Worm (Caenorhabditis elegans) whole organism, L1 larva: ENCODE results near the gene sop-2.

Experiments used
- C04F5.9 ChIP-seq: sonication (generic microtip); optimal IDR thresholded peaks from 2 replicates; lab custom pipeline; 2016; ENCODE audit warnings: missing genetic modification characterization, missing compliant biosample characterization
- C16A3.4 ChIP-seq: fragments of 150-350 bp; optimal IDR thresholded peaks from 2 replicates; lab custom pipeline; 2014; ENCODE audit warnings: missing biosample characterization, missing genetic modification characterization
- C34B4.2 ChIP-seq: sonication (generic microtip); optimal IDR thresholded peaks from 2 replicates; lab custom pipeline; 2017; ENCODE audit warnings: mild to moderate bottlenecking, missing genetic modification characterization, missing compliant biosample characterization
- F16B12.6 ChIP-seq: fragments of 150-350 bp; optimal IDR thresholded peaks from 2 replicates; lab custom pipeline; 2014; ENCODE audit warnings: missing biosample characterization, missing genetic modification characterization
- Y116A8C.19 ChIP-seq: sonication (generic microtip); optimal IDR thresholded peaks from 2 replicates; lab custom pipeline; 2016; ENCODE audit warnings: missing compliant biosample characterization, missing genetic modification characterization, borderline replicate concordance
- alr-1 ChIP-seq: fragments of 200-800 bp; sonication (Bioruptor generic); optimal IDR thresholded peaks from 2 replicates; lab custom pipeline; 2018; ENCODE audit warnings: borderline replicate concordance, mild to moderate bottlenecking, missing genetic modification characterization, missing compliant biosample characterization
- aly-2 ChIP-seq: fragments of 150-350 bp; optimal IDR thresholded peaks from 2 replicates; lab custom pipeline; 2014; ENCODE audit warnings: missing biosample characterization, missing genetic modification characterization
- ceh-63 ChIP-seq: fragments of 200-800 bp; sonication (Bioruptor generic); optimal IDR thresholded peaks from 2 replicates; lab custom pipeline; 2018; ENCODE audit warnings: mild to moderate bottlenecking, missing genetic modification characterization, missing compliant biosample characterization
- ceh-82 ChIP-seq, 3 experiments: fragments of 150-350 bp in 1 of 3; sonication (generic microtip) in 2 of 3; optimal IDR thresholded peaks; 2 replicates each; lab custom pipeline; 2014 to 2017; ENCODE audit warnings: missing biosample characterization in 3 of 3, missing genetic modification characterization in 3 of 3
- ceh-88 ChIP-seq: fragments of 200-800 bp; sonication (Bioruptor generic); IDR thresholded peaks from 2 replicates; pipeline ENCODE4 v1.3.6; 2022; ENCODE audit warnings: missing genetic modification characterization, missing compliant biosample characterization
- dpl-1 ChIP-seq, 3 experiments: fragments of 150-350 bp in 2 of 3; sonication (generic microtip) in 1 of 3; optimal IDR thresholded peaks; 2 replicates each; lab custom pipeline; 2014 to 2017; ENCODE audit warnings: missing biosample characterization in 3 of 3, missing genetic modification characterization in 3 of 3, missing genetic modification reagents in 3 of 3
- efl-3 ChIP-seq: fragments of 200-800 bp; sonication (Bioruptor generic); optimal IDR thresholded peaks from 2 replicates; lab custom pipeline; 2018; ENCODE audit warnings: mild to moderate bottlenecking, missing genetic modification characterization, missing compliant biosample characterization
- elt-3 ChIP-seq, 6 experiments: fragments of 150-350 bp in 1 of 6; sonication (generic microtip); optimal IDR thresholded peaks; 2 replicates each; lab custom pipeline; 2017 to 2018; ENCODE audit warnings: missing biosample characterization in 6 of 6, missing genetic modification characterization in 6 of 6, inconsistent platforms in 1 of 6
- ets-5 ChIP-seq: fragments of 200-800 bp; sonication (Bioruptor generic); IDR thresholded peaks from 2 replicates; pipeline ENCODE4 v1.3.6; 2022; ENCODE audit warnings: missing genetic modification characterization, missing compliant biosample characterization
- fkh-10 ChIP-seq: sonication (generic microtip); optimal IDR thresholded peaks from 2 replicates; lab custom pipeline; 2017; ENCODE audit warnings: missing biosample characterization, missing genetic modification reagents, missing genetic modification characterization
- fkh-4 ChIP-seq: sonication (generic microtip); optimal IDR thresholded peaks from 2 replicates; lab custom pipeline; 2016; ENCODE audit warnings: missing compliant biosample characterization, missing genetic modification characterization, borderline replicate concordance
- fkh-8 ChIP-seq: sonication (generic microtip); optimal IDR thresholded peaks from 2 replicates; lab custom pipeline; 2016; ENCODE audit warnings: mild to moderate bottlenecking, missing genetic modification characterization, missing compliant biosample characterization
- fos-1 ChIP-seq: fragments of 150-350 bp; optimal IDR thresholded peaks from 2 replicates; lab custom pipeline; 2014; ENCODE audit warnings: missing biosample characterization, missing genetic modification characterization
- grh-1 ChIP-seq: fragments of 200-800 bp; sonication (Bioruptor generic); IDR thresholded peaks from 2 replicates; pipeline ENCODE4 v1.3.6; 2022; ENCODE audit warnings: missing genetic modification reagents, missing genetic modification characterization, missing compliant biosample characterization
- hlh-4 ChIP-seq: sonication (generic microtip); optimal IDR thresholded peaks from 2 replicates; lab custom pipeline; 2016; ENCODE audit warnings: mild to moderate bottlenecking, missing genetic modification characterization, missing compliant biosample characterization
- irx-1 ChIP-seq: sonication (generic microtip); optimal IDR thresholded peaks from 2 replicates; lab custom pipeline; 2016; ENCODE audit warnings: missing genetic modification characterization, missing compliant biosample characterization
- lin-13 ChIP-seq: fragments of 150-350 bp; optimal IDR thresholded peaks from 2 replicates; lab custom pipeline; 2014; ENCODE audit warnings: missing biosample characterization, missing genetic modification reagents, missing genetic modification characterization
- mab-9 ChIP-seq: fragments of 200-800 bp; sonication (Bioruptor generic); IDR thresholded peaks from 2 replicates; pipeline ENCODE4 v1.3.6; 2022; ENCODE audit warnings: missing genetic modification reagents, missing genetic modification characterization, missing compliant biosample characterization
- mep-1 ChIP-seq: fragments of 150-350 bp; optimal IDR thresholded peaks from 2 replicates; lab custom pipeline; 2014; ENCODE audit warnings: missing biosample characterization, missing genetic modification characterization
- nhr-11 ChIP-seq: fragments of 150-350 bp; optimal IDR thresholded peaks from 2 replicates; lab custom pipeline; 2014; ENCODE audit warnings: missing biosample characterization, missing genetic modification characterization
- nhr-12 ChIP-seq: sonication (generic microtip); optimal IDR thresholded peaks from 2 replicates; lab custom pipeline; 2017; ENCODE audit warnings: missing biosample characterization, missing genetic modification characterization
- nhr-20 ChIP-seq: sonication (generic microtip); optimal IDR thresholded peaks from 2 replicates; lab custom pipeline; 2016; ENCODE audit warnings: mild to moderate bottlenecking, missing genetic modification characterization, missing compliant biosample characterization
- nhr-47 ChIP-seq: sonication (generic microtip); optimal IDR thresholded peaks from 2 replicates; lab custom pipeline; 2016; ENCODE audit warnings: mild to moderate bottlenecking, missing genetic modification characterization, moderate library complexity, missing compliant biosample characterization
- nhr-71 ChIP-seq: sonication (generic microtip); optimal IDR thresholded peaks from 2 replicates; lab custom pipeline; 2016; ENCODE audit warnings: mild to moderate bottlenecking, missing genetic modification characterization, moderate library complexity, missing compliant biosample characterization
- nhr-76 ChIP-seq: sonication (generic microtip); optimal IDR thresholded peaks from 2 replicates; lab custom pipeline; 2017; ENCODE audit warnings: missing biosample characterization, missing genetic modification characterization
- nhr-77 ChIP-seq: fragments of 150-350 bp; optimal IDR thresholded peaks from 2 replicates; lab custom pipeline; 2014; ENCODE audit warnings: missing biosample characterization, missing genetic modification characterization
- pax-3 ChIP-seq: fragments of 200-800 bp; sonication (Bioruptor generic); optimal IDR thresholded peaks from 2 replicates; lab custom pipeline; 2018; ENCODE audit warnings: mild to moderate bottlenecking, missing genetic modification characterization, moderate library complexity, missing compliant biosample characterization
- rnt-1 ChIP-seq: sonication (generic microtip); optimal IDR thresholded peaks from 2 replicates; lab custom pipeline; 2016; ENCODE audit warnings: mild to moderate bottlenecking, missing genetic modification characterization, moderate library complexity, missing compliant biosample characterization
- sptf-1 ChIP-seq: fragments of 150-350 bp; optimal IDR thresholded peaks from 2 replicates; lab custom pipeline; 2014; ENCODE audit warnings: missing biosample characterization, missing genetic modification characterization
- sup-37 ChIP-seq: fragments of 200-800 bp; sonication (Bioruptor generic); optimal IDR thresholded peaks from 2 replicates; lab custom pipeline; 2018; ENCODE audit warnings: mild to moderate bottlenecking, missing genetic modification characterization, missing compliant biosample characterization
- tbx-2 ChIP-seq: sonication (generic microtip); optimal IDR thresholded peaks from 2 replicates; lab custom pipeline; 2016; ENCODE audit warnings: missing genetic modification characterization, missing compliant biosample characterization
- unc-86 ChIP-seq: sonication (generic microtip); optimal IDR thresholded peaks from 2 replicates; lab custom pipeline; 2016; ENCODE audit warnings: missing genetic modification characterization, missing compliant biosample characterization
- unc-98 ChIP-seq: fragments of 200-800 bp; sonication (Bioruptor generic); IDR thresholded peaks from 2 replicates; pipeline ENCODE4 v1.3.6; 2022; ENCODE audit warnings: missing genetic modification characterization, missing compliant biosample characterization

The sop-2 gene

DNA sequence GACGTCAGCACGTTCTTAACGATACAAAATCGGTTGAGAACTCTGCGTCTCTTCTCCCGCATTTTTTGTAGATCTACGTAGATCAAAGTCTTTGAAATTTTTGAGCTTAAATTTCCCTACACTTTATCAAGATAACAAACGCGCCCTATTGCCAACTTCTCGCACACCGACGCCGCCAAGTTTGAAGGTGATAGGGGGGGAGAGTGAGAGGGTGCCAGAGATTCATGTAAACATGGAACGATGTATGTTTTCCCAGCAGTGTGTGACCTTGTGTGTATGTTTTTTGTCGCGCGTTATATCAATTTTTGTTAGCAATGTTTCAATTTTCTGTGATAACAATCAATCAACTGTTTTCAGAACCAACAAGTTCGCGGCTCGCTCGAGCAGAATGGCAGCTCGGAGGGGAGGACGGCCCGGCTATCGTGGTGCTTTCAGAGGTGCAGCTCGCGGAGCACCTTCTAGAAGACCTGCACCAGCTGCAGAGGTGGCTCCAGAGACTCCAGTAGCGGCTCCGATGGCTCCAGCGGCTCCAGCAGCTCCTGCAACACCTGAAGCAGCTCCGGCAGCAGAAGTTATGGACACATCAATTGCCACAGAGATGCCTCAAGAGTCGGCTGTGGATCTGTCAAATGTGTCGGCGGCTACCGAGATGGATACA is 2.0 kb downstream of the sop-2 start (continued):
- peak; percentile 30 to 57 (median 41) for TF ChIP-seq dpl-1 (GFP tag; optimal IDR thresholded peaks at IDR 0.05; lab: Kevin White, UChicago)
- TF ChIP-seq mab-9 (GFP tag; lab: Robert Waterston, UW) = no peak
- TF ChIP-seq nhr-20 (tag; lab: Kevin White, UChicago) = peak; percentile 38

DNA sequence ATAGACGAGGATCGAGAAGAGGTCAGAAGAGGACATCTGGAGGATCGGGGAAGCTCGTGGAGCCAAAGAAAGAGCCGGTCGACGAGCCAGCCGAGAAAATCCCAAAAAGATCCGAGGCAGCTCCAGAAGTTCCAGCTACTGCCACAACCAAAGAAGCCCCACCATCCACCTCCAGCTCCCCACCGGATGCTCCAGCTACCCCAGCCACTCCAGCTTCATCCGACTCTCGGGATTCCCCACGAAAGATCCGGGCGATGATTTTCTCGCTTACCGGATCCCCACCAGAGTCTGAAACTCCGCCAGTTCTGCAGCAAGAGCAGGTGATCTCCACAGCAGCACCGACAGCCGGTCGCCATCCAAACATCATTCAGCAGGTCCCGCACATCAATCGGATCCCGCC is 3.2 kb downstream of the sop-2 start:
- TF ChIP-seq nhr-47 (tag; lab: Kevin White, UChicago) = no peak
- no peak for TF ChIP-seq lin-13 (GFP tag; lab: Kevin White, UChicago)
- TF ChIP-seq ceh-63 = no peak
- no peak for TF ChIP-seq ceh-82 (tag; optimal IDR thresholded peaks at IDR 0.05; lab: Kevin White, UChicago)
- TF ChIP-seq nhr-12 (tag; lab: Kevin White, UChicago) = no peak
- TF ChIP-seq C16A3.4 (tag; lab: Kevin White, UChicago) = no peak
- TF ChIP-seq unc-98 = no peak
- no peak for TF ChIP-seq ceh-88 (GFP tag; lab: Robert Waterston, UW)
- TF ChIP-seq fkh-4 (tag; lab: Kevin White, UChicago) = no peak
- no peak for TF ChIP-seq aly-2 (tag; lab: Kevin White, UChicago)
- no peak for TF ChIP-seq pax-3 (tag; lab: Kevin White, UChicago)
- TF ChIP-seq fkh-8 = no peak
- TF ChIP-seq, all 84 proteins: peak for 0

DNA sequence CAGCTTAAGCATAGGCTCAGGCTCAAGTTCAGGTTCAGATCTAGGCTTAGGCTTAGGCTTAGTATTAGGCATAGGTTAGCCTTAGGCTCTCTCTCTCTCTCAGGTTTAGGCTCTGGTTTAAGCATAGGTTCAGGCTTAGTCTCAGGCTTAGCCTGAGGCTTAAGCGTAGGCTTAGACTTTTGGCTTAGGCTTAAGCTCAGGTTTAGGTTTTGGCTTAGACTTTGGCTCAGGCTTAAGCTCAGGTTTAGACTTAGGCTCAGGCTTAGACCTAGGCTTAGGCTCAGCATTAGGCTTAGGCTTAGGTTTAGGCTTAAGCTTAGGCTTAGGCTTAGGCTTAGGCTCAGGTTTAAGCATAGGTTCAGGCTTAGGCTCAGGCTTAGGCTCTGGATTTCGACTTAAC is 4.0 kb downstream of the sop-2 start:
- no peak for TF ChIP-seq efl-3 (GFP tag; lab: Kevin White, UChicago)
- no peak for TF ChIP-seq nhr-76 (tag; lab: Kevin White, UChicago)
- TF ChIP-seq nhr-11 (tag; lab: Kevin White, UChicago) = no peak
- no peak for TF ChIP-seq nhr-12 (tag; lab: Kevin White, UChicago)
- no peak for TF ChIP-seq mep-1 (tag; lab: Kevin White, UChicago)
- TF ChIP-seq grh-1 (GFP tag; lab: Robert Waterston, UW) = no peak
- TF ChIP-seq Y116A8C.19 (tag; lab: Kevin White, UChicago) = no peak
- no peak for TF ChIP-seq nhr-77 (tag; lab: Kevin White, UChicago)
- TF ChIP-seq irx-1 = no peak
- no peak for TF ChIP-seq unc-86 (tag; lab: Kevin White, UChicago)
- TF ChIP-seq fkh-10 (GFP tag; lab: Kevin White, UChicago) = no peak
- no peak for TF ChIP-seq hlh-4 (tag; lab: Kevin White, UChicago)
- no peak for TF ChIP-seq F16B12.6 (tag; lab: Kevin White, UChicago)
- TF ChIP-seq sptf-1 = no peak
- no peak for TF ChIP-seq C34B4.2
- no peak for TF ChIP-seq ets-5
- no peak for TF ChIP-seq alr-1
- TF ChIP-seq fos-1 (tag; lab: Kevin White, UChicago) = no peak
- no peak for TF ChIP-seq ceh-88 (GFP tag; lab: Robert Waterston, UW)
- TF ChIP-seq sup-37 (GFP tag; lab: Kevin White, UChicago) = no peak

DNA sequence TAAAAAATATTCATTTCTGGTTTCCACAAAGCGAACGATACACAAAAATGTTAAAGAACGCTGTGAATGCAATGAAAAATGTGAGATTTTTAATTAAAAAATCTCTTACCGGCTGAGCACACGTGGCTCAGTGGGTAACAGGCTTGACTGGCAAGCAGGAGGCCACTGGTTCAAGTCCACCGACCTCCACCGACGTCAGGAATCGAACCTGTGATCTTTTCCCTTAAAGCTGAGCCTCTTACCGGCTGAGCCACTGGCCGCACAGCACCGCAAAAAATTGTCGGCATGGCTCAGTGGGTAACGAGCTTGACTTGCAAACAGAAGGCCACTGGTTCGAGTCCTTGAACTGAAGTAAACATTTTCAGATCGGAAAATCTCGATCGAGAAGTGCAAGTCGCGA is 5.0 kb downstream of the sop-2 start, which contains the start of gene C44C11.6:
TSS of gene C44C11.6 (plus strand) at position 23 of the 400 bp plus-strand sequence.
- TF ChIP-seq rnt-1 (tag; lab: Kevin White, UChicago) (peak; percentile 23), sup-37 (GFP tag; lab: Kevin White, UChicago) (no peak), nhr-71 (tag; lab: Kevin White, UChicago) (peak; percentile 23), ceh-82 (tag; optimal IDR thresholded peaks at IDR 0.05; lab: Kevin White, UChicago) (no peak), Y116A8C.19 (tag; lab: Kevin White, UChicago) (no peak), elt-3 (tag; optimal IDR thresholded peaks at IDR 0.05; lab: Kevin White, UChicago) (no peak), C04F5.9 (no peak), efl-3 (GFP tag; lab: Kevin White, UChicago) (no peak), tbx-2 (tag; lab: Kevin White, UChicago) (no peak)
- TF ChIP-seq, all 84 proteins: peak for 2
